Fruit fly (Drosophila melanogaster) whole organism, embryonic: ENCODE measurements around the gene CG12998.

Source experiments
- Ets97D ChIP-seq: fragments of 200-800 bp; sonication (Bioruptor generic); optimal IDR thresholded peaks from 3 replicates; lab custom pipeline; 2016; ENCODE audit warnings: missing biosample characterization, missing genetic modification characterization
- Gsc ChIP-seq: fragments of 200-800 bp; sonication (Bioruptor generic); IDR thresholded peaks from 2 replicates; pipeline ENCODE4 v1.3.6; 2022; ENCODE audit warnings: missing biosample characterization, missing genetic modification characterization
- Jarid2 ChIP-seq: fragments of 200-800 bp; sonication (Bioruptor generic); optimal IDR thresholded peaks from 3 replicates; lab custom pipeline; 2017; ENCODE audit warnings: mild to moderate bottlenecking, missing biosample characterization, missing genetic modification reagents, missing genetic modification characterization
- Sin3A ChIP-seq: fragments of >200 bp; optimal IDR thresholded peaks from 2 replicates; lab custom pipeline; 2018
- Six4 ChIP-seq: fragments of 200-800 bp; sonication (Bioruptor generic); optimal IDR thresholded peaks from 2 replicates; lab custom pipeline; 2016; ENCODE audit warnings: missing biosample characterization, missing genetic modification characterization
- Usf ChIP-seq: fragments of 200-800 bp; sonication (Bioruptor generic); optimal IDR thresholded peaks from 2 replicates; lab custom pipeline; 2017; ENCODE audit warnings: missing genotype, missing biosample characterization, missing genetic modification characterization
- ap ChIP-seq: fragments of 200-800 bp; sonication (Bioruptor generic); IDR thresholded peaks from 2 replicates; pipeline ENCODE4 v1.3.6; 2022; ENCODE audit warnings: missing biosample characterization, missing genetic modification characterization
- cwo ChIP-seq: fragments of 200-800 bp; sonication (Bioruptor generic); optimal IDR thresholded peaks from 3 replicates; lab custom pipeline; 2017; ENCODE audit warnings: missing biosample characterization, missing genetic modification characterization, mild to moderate bottlenecking, moderate library complexity, missing genetic modification reagents
- unpg ChIP-seq: fragments of 200-800 bp; sonication (Bioruptor generic); optimal IDR thresholded peaks from 3 replicates; lab custom pipeline; 2018; ENCODE audit warnings: missing biosample characterization, mild to moderate bottlenecking, missing genetic modification characterization, moderate library complexity

DNA sequence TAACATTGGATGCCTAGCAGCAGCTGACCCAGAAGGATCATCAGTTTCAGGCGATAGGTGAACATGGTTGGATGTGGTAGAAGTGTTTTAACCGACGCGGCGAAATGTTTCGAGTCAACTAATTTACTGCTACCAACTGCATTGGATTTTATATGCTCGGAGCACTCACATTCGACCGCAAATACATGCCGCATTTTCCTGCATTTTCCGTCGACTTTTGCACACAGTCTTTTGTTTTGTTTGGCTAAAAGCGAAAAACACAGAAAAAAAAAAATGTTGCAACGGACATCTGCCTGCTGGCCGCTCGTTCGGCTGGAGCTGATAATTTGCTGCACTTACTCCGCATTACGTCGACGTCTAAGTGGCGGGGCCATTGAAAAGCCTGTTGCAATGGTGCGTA lies 8.6 kb upstream of the CG12998 start, which contains the start of gene CG12995:
- TF ChIP-seq cwo (GFP tag; lab: Kevin White, UChicago) (no peak), Jarid2 (GFP tag; lab: Kevin White, UChicago) (no peak), ap (GFP tag; lab: Robert Waterston, UW) (no peak), unpg (GFP tag; lab: Kevin White, UChicago) (no peak), Sin3A (lab: Kevin White, UChicago) (no peak), Six4 (GFP tag; lab: Kevin White, UChicago) (no peak), Ets97D (no peak), Gsc (GFP tag; lab: Robert Waterston, UW) (no peak), Usf (GFP tag; lab: Kevin White, UChicago) (no peak)
